Fruit fly (Drosophila melanogaster) whole organism, embryonic: ENCODE data around the gene Dok.

Experiments used
- Adf1 ChIP-seq: fragments of 200-800 bp; sonication (Bioruptor generic); IDR thresholded peaks from 2 replicates; pipeline ENCODE4 v1.3.6; 2022; ENCODE audit warnings: missing biosample characterization, missing genetic modification characterization
- Blimp-1 ChIP-seq: fragments of 200-800 bp; sonication (Bioruptor generic); optimal IDR thresholded peaks from 3 replicates; lab custom pipeline; 2018; ENCODE audit warnings: missing biosample characterization, missing genetic modification characterization, mild to moderate bottlenecking, moderate library complexity, missing genetic modification reagents
- CG10209 ChIP-seq: fragments of 200-800 bp; sonication (Bioruptor generic); optimal IDR thresholded peaks from 3 replicates; lab custom pipeline; 2017; ENCODE audit warnings: missing biosample characterization, mild to moderate bottlenecking, missing genetic modification characterization, missing genetic modification reagents
- CG11247 ChIP-seq: fragments of 200-800 bp; sonication (Bioruptor generic); IDR thresholded peaks from 2 replicates; pipeline ENCODE4 v1.3.6; 2022; ENCODE audit warnings: missing biosample characterization, missing genetic modification characterization
- CG12769 ChIP-seq: fragments of 200-800 bp; sonication (Bioruptor generic); optimal IDR thresholded peaks from 2 replicates; lab custom pipeline; 2019; ENCODE audit warnings: missing biosample characterization, mild to moderate bottlenecking, missing genetic modification characterization, moderate library complexity
- CG13894 ChIP-seq: fragments of 200-800 bp; sonication (Bioruptor generic); optimal IDR thresholded peaks from 3 replicates; lab custom pipeline; 2018; ENCODE audit warnings: missing biosample characterization, mild to moderate bottlenecking, missing genetic modification characterization, moderate library complexity
- CG16815 ChIP-seq: fragments of 200-800 bp; sonication (Bioruptor generic); optimal IDR thresholded peaks from 3 replicates; lab custom pipeline; 2017; ENCODE audit warnings: missing biosample characterization, mild to moderate bottlenecking, missing genetic modification characterization
- CG18476 ChIP-seq: fragments of 200-800 bp; sonication (Bioruptor generic); optimal IDR thresholded peaks from 2 replicates; lab custom pipeline; 2016; ENCODE audit warnings: missing biosample characterization, mild to moderate bottlenecking, missing genetic modification characterization
- CG18619 ChIP-seq: fragments of 200-800 bp; sonication (Bioruptor generic); optimal IDR thresholded peaks from 3 replicates; lab custom pipeline; 2017; ENCODE audit warnings: missing biosample characterization, mild to moderate bottlenecking, missing genetic modification characterization
- CG31224 ChIP-seq: fragments of 200-800 bp; sonication (Bioruptor generic); IDR thresholded peaks from 2 replicates; pipeline ENCODE4 v1.3.6; 2022; ENCODE audit warnings: missing biosample characterization, missing genetic modification characterization
- CG34422 ChIP-seq: fragments of 200-800 bp; sonication (Bioruptor generic); IDR thresholded peaks from 3 replicates; pipeline ENCODE4 v1.3.6; 2022; ENCODE audit warnings: missing biosample characterization, missing genetic modification characterization
- CG3726 ChIP-seq: fragments of 200-800 bp; sonication (Bioruptor generic); IDR thresholded peaks from 3 replicates; pipeline ENCODE4, ENCODE4 v1.3.6; 2022; ENCODE audit warnings: missing biosample characterization, missing genetic modification characterization
- CG4282 ChIP-seq: fragments of 200-800 bp; sonication (Bioruptor generic); optimal IDR thresholded peaks from 2 replicates; lab custom pipeline; 2016; ENCODE audit warnings: missing biosample characterization, missing genetic modification characterization
- CG43689 ChIP-seq: fragments of 200-800 bp; sonication (Bioruptor generic); IDR thresholded peaks from 2 replicates; pipeline ENCODE4 v1.3.6; 2022; ENCODE audit warnings: missing biosample characterization, missing genetic modification characterization
- CG6791 ChIP-seq: fragments of 200-800 bp; sonication (Bioruptor generic); IDR thresholded peaks from 3 replicates; pipeline ENCODE4 v1.3.6; 2022; ENCODE audit warnings: missing biosample characterization, missing genetic modification characterization; ENCODE audit not compliant: partially characterized antibody
- CG7357 ChIP-seq: fragments of 200-800 bp; sonication (Bioruptor generic); IDR thresholded peaks from 3 replicates; pipeline ENCODE4 v1.3.6; 2022; ENCODE audit warnings: missing biosample characterization, missing genetic modification characterization
- CG9609 ChIP-seq: fragments of 200-800 bp; sonication (Bioruptor generic); optimal IDR thresholded peaks from 3 replicates; lab custom pipeline; 2016; ENCODE audit warnings: missing biosample characterization, missing genetic modification characterization
- CG9932 ChIP-seq: fragments of 200-800 bp; sonication (Bioruptor generic); IDR thresholded peaks from 2 replicates; pipeline ENCODE4 v1.3.6; 2022; ENCODE audit warnings: missing biosample characterization, missing genetic modification characterization
- D ChIP-seq, 2 experiments: fragments of 200-800 bp in 1 of 2; fragments of >200 bp in 1 of 2; sonication (Bioruptor generic) in 1 of 2; optimal IDR thresholded peaks; 2 replicates in 1 of 2; 3 replicates in 1 of 2; lab custom pipeline; 2017; ENCODE audit warnings: mild to moderate bottlenecking in 1 of 2, missing biosample characterization in 1 of 2, missing genetic modification characterization in 1 of 2, missing genetic modification reagents in 1 of 2
- Dref ChIP-seq: fragments of 200-800 bp; sonication (Bioruptor generic); IDR thresholded peaks from 2 replicates; pipeline ENCODE4 v1.3.6; 2022; ENCODE audit warnings: missing biosample characterization, missing genetic modification characterization
- E2f1 ChIP-seq: fragments of 200-800 bp; sonication (Bioruptor generic); IDR thresholded peaks from 2 replicates; pipeline ENCODE4 v1.3.6; 2022; ENCODE audit warnings: missing biosample characterization, missing genetic modification characterization
- Hmr ChIP-seq: fragments of 200-800 bp; sonication (Bioruptor generic); optimal IDR thresholded peaks from 3 replicates; lab custom pipeline; 2017; ENCODE audit warnings: mild to moderate bottlenecking, missing biosample characterization, missing genetic modification reagents, missing genetic modification characterization
- Hr39 ChIP-seq: fragments of >200 bp; optimal IDR thresholded peaks from 2 replicates; lab custom pipeline; 2017
- Lhr ChIP-seq: fragments of 200-800 bp; sonication (Bioruptor generic); optimal IDR thresholded peaks from 3 replicates; lab custom pipeline; 2017; ENCODE audit warnings: mild to moderate bottlenecking, missing biosample characterization, missing genetic modification reagents, missing genetic modification characterization
- MESR4 ChIP-seq: fragments of 200-800 bp; sonication (Bioruptor generic); optimal IDR thresholded peaks from 2 replicates; lab custom pipeline; 2018; ENCODE audit warnings: missing biosample characterization, mild to moderate bottlenecking, missing genetic modification characterization, moderate library complexity
- Myb ChIP-seq: fragments of 200-800 bp; sonication (Bioruptor generic); optimal IDR thresholded peaks from 2 replicates; lab custom pipeline; 2016; ENCODE audit warnings: missing biosample characterization, missing genetic modification characterization
- Pdp1 ChIP-seq, 2 experiments: fragments of 200-800 bp; sonication (Bioruptor generic); optimal IDR thresholded peaks; 3 replicates each; lab custom pipeline; 2016; ENCODE audit warnings: missing biosample characterization in 2 of 2, missing genetic modification characterization in 2 of 2, mild to moderate bottlenecking in 1 of 2, moderate library complexity in 1 of 2
- Scr ChIP-seq: fragments of 200-800 bp; sonication (Bioruptor generic); IDR thresholded peaks from 2 replicates; pipeline ENCODE4 v1.3.6; 2022; ENCODE audit warnings: missing biosample characterization, missing genetic modification characterization; ENCODE audit not compliant: partially characterized antibody
- Sox100B ChIP-seq: fragments of 200-800 bp; sonication (Bioruptor generic); optimal IDR thresholded peaks from 3 replicates; lab custom pipeline; 2018; ENCODE audit warnings: missing biosample characterization, mild to moderate bottlenecking, missing genetic modification characterization
- Xbp1 ChIP-seq: fragments of 200-800 bp; sonication (Bioruptor generic); optimal IDR thresholded peaks from 3 replicates; lab custom pipeline; 2016; ENCODE audit warnings: missing biosample characterization, mild to moderate bottlenecking, missing genetic modification characterization
- ab ChIP-seq: fragments of 200-800 bp; sonication (Bioruptor generic); optimal IDR thresholded peaks from 2 replicates; lab custom pipeline; 2016; ENCODE audit warnings: missing biosample characterization, missing genetic modification characterization
- croc ChIP-seq: fragments of 200-800 bp; sonication (Bioruptor generic); conservative IDR thresholded peaks from 3 replicates; pipeline ENCODE4 v1.3.6; 2022; ENCODE audit warnings: missing biosample characterization, missing genetic modification characterization
- crol ChIP-seq: fragments of 200-800 bp; sonication (Bioruptor generic); IDR thresholded peaks from 2 replicates; pipeline ENCODE4 v1.3.6; 2022; ENCODE audit warnings: missing biosample characterization, missing genetic modification characterization
- dan ChIP-seq: fragments of 200-800 bp; sonication (Bioruptor generic); IDR thresholded peaks from 2 replicates; pipeline ENCODE4 v1.3.6; 2022; ENCODE audit warnings: missing biosample characterization, missing genetic modification characterization
- dati ChIP-seq: fragments of 200-800 bp; sonication (Bioruptor generic); IDR thresholded peaks from 2 replicates; pipeline ENCODE4 v1.3.6; 2022; ENCODE audit warnings: missing biosample characterization, missing genetic modification characterization
- fd102C ChIP-seq: fragments of 200-800 bp; sonication (Bioruptor generic); optimal IDR thresholded peaks from 2 replicates; lab custom pipeline; 2018; ENCODE audit warnings: missing biosample characterization, mild to moderate bottlenecking, missing genetic modification characterization, moderate library complexity
- ftz-f1 ChIP-seq: fragments of 200-800 bp; sonication (Bioruptor generic); optimal IDR thresholded peaks from 2 replicates; lab custom pipeline; 2016; ENCODE audit warnings: missing biosample characterization, missing genetic modification characterization
- gcm ChIP-seq: fragments of 200-800 bp; sonication (Bioruptor generic); optimal IDR thresholded peaks from 2 replicates; lab custom pipeline; 2019; ENCODE audit warnings: missing biosample characterization, mild to moderate bottlenecking, missing genetic modification characterization, moderate library complexity
- kni ChIP-seq: fragments of 200-800 bp; sonication (Bioruptor generic); optimal IDR thresholded peaks from 3 replicates; lab custom pipeline; 2017; ENCODE audit warnings: mild to moderate bottlenecking, missing biosample characterization, missing genetic modification reagents, missing genetic modification characterization
- lbe ChIP-seq: fragments of 200-800 bp; sonication (Bioruptor generic); optimal IDR thresholded peaks from 2 replicates; lab custom pipeline; 2016; ENCODE audit warnings: missing biosample characterization, mild to moderate bottlenecking, missing genetic modification characterization
- pita ChIP-seq: fragments of 200-800 bp; sonication (Bioruptor generic); optimal IDR thresholded peaks from 2 replicates; lab custom pipeline; 2017; ENCODE audit warnings: missing biosample characterization, mild to moderate bottlenecking, missing genetic modification characterization
- sens ChIP-seq: fragments of 200-800 bp; sonication (Bioruptor generic); peaks from one replicate; lab custom pipeline; 2016; ENCODE audit warnings: missing biosample characterization, missing genetic modification characterization
- sens-2 ChIP-seq: fragments of 200-800 bp; sonication (Bioruptor generic); IDR thresholded peaks from 2 replicates; pipeline ENCODE4 v1.3.6; 2022; ENCODE audit warnings: missing biosample characterization, missing genetic modification characterization
- sna ChIP-seq: fragments of 200-800 bp; sonication (Bioruptor generic); IDR thresholded peaks from 2 replicates; pipeline ENCODE4 v1.3.6; 2022; ENCODE audit warnings: missing biosample characterization, missing genetic modification characterization; ENCODE audit not compliant: partially characterized antibody
- sob ChIP-seq: fragments of 200-800 bp; sonication (Bioruptor generic); IDR thresholded peaks from 2 replicates; pipeline ENCODE4 v1.3.6; 2022; ENCODE audit warnings: missing biosample characterization, missing genetic modification characterization
- stc ChIP-seq: fragments of 200-800 bp; sonication (Bioruptor generic); IDR thresholded peaks from 2 replicates; pipeline ENCODE4 v1.3.6; 2022; ENCODE audit warnings: missing biosample characterization, missing genetic modification characterization
- tgo ChIP-seq: fragments of 200-800 bp; sonication (Bioruptor generic); IDR thresholded peaks from 3 replicates; pipeline ENCODE4 v1.3.6; 2022; ENCODE audit warnings: missing biosample characterization, missing genetic modification characterization
- trem ChIP-seq: fragments of 200-800 bp; optimal IDR thresholded peaks from 3 replicates; lab custom pipeline; 2019; ENCODE audit warnings: missing biosample characterization, mild to moderate bottlenecking, missing genetic modification characterization, moderate library complexity

Dok gene

dm6 chrX:7336962-7337844 lies 13.2 kb downstream of the Dok start, which contains the start of gene CBP (continued):
- peak; percentile 97 for TF ChIP-seq Hmr (GFP tag; lab: Kevin White, UChicago)
- peak; percentile 94 for TF ChIP-seq tgo
- peak; percentile 93 for TF ChIP-seq sob
- TF ChIP-seq D (optimal IDR thresholded peaks at IDR 0.05; lab: Kevin White, UChicago): no peak
- peak; percentile 99 for TF ChIP-seq D (GFP tag; optimal IDR thresholded peaks at IDR 0.05; lab: Kevin White, UChicago)
- TF ChIP-seq CG16815 (GFP tag; lab: Kevin White, UChicago): peak; percentile 97
- TF ChIP-seq CG6791 (GFP tag; lab: Robert Waterston, UW): 0 out of 3 replicates have a peak, but pooled peaks have one; percentile 16
- TF ChIP-seq Adf1 (GFP tag; lab: Robert Waterston, UW): peak; percentile 91
- TF ChIP-seq CG13894 (tag; lab: Kevin White, UChicago): peak; percentile 93
- peak; percentile 98 for TF ChIP-seq CG12769 (tag; lab: Kevin White, UChicago)
- peak; percentile 98 for TF ChIP-seq CG10209
- peak; percentile 98 for TF ChIP-seq Sox100B (GFP tag; lab: Kevin White, UChicago)
- TF ChIP-seq croc (GFP tag; lab: Robert Waterston, UW): peak; percentile 97
- peak; percentile 97 for TF ChIP-seq Blimp-1 (GFP tag; lab: Kevin White, UChicago)
- peak; percentile 88 for TF ChIP-seq CG9932 (GFP tag; lab: Robert Waterston, UW)
- TF ChIP-seq Dref: no peak
- TF ChIP-seq MESR4 (GFP tag; lab: Kevin White, UChicago): peak; percentile 81
- TF ChIP-seq CG43689 (GFP tag; lab: Robert Waterston, UW): peak; percentile 92
- peak; percentile 99 for TF ChIP-seq gcm (GFP tag; lab: Kevin White, UChicago)
- peak; percentile 100 for TF ChIP-seq sens (GFP tag; lab: Kevin White, UChicago)
- TF ChIP-seq dati (GFP tag; lab: Robert Waterston, UW): peak; percentile 88
- peak; percentile 97 for TF ChIP-seq CG18476
- TF ChIP-seq sens-2 (GFP tag; lab: Robert Waterston, UW): peak; percentile 95
- no peak for TF ChIP-seq sna (GFP tag; lab: Robert Waterston, UW)
- peak; percentile 91 for TF ChIP-seq ab (GFP tag; lab: Kevin White, UChicago)
- TF ChIP-seq ftz-f1 (GFP tag; lab: Kevin White, UChicago): peak; percentile 69
- peak; percentile 95 for TF ChIP-seq CG3726 (GFP tag; lab: Robert Waterston, UW)
- peak; percentile 97 for TF ChIP-seq CG9609
- TF ChIP-seq E2f1: peak; percentile 95
- TF ChIP-seq lbe (GFP tag; lab: Kevin White, UChicago): peak; percentile 83
- TF ChIP-seq CG18619 (GFP tag; lab: Kevin White, UChicago): peak; percentile 97
- TF ChIP-seq Lhr (GFP tag; lab: Kevin White, UChicago): peak; percentile 97
- peak; percentile 95 for TF ChIP-seq crol (GFP tag; lab: Robert Waterston, UW)
- TF ChIP-seq Hr39: no peak
- peak; percentile 95 for TF ChIP-seq CG34422
- peak; percentile 90 for TF ChIP-seq CG7357 (GFP tag; lab: Robert Waterston, UW)
- TF ChIP-seq CG31224 (GFP tag; lab: Robert Waterston, UW): peak; percentile 89
- TF ChIP-seq CG11247 (GFP tag; lab: Robert Waterston, UW): peak; percentile 91
- peak; percentile 97 to 98 for TF ChIP-seq Pdp1 (GFP tag; optimal IDR thresholded peaks at IDR 0.05; lab: Kevin White, UChicago)
- peak; percentile 89 for TF ChIP-seq Myb
- TF ChIP-seq fd102C (GFP tag; lab: Kevin White, UChicago): peak; percentile 94
- TF ChIP-seq stc (GFP tag; lab: Robert Waterston, UW): peak; percentile 97
- peak; percentile 96 for TF ChIP-seq kni (GFP tag; lab: Kevin White, UChicago)
- peak; percentile 98 for TF ChIP-seq Xbp1
- TF ChIP-seq CG4282: peak; percentile 83
- TF ChIP-seq trem (tag; lab: Kevin White, UChicago): peak; percentile 97
- no peak for TF ChIP-seq pita (GFP tag; lab: Kevin White, UChicago)
- no peak for TF ChIP-seq Scr
- TF ChIP-seq dan (GFP tag; lab: Robert Waterston, UW): peak; percentile 89; the same call in 1 of the 2 replicates
